Fruit fly (Drosophila melanogaster) whole organism, prepupa: ENCODE results near the gene pim.

ENCODE experiments used
- Blimp-1 ChIP-seq: fragments of 200-800 bp; sonication (Bioruptor generic); optimal IDR thresholded peaks from 3 replicates; lab custom pipeline; 2017; ENCODE audit warnings: missing biosample characterization, missing genetic modification characterization, mild to moderate bottlenecking, moderate library complexity, missing genetic modification reagents
- CG10631 ChIP-seq: fragments of 200-800 bp; sonication (Bioruptor generic); optimal IDR thresholded peaks from 2 replicates; lab custom pipeline; 2016; ENCODE audit warnings: missing biosample characterization, missing genetic modification characterization
- CG10669 ChIP-seq: fragments of 200-800 bp; sonication (Bioruptor generic); optimal IDR thresholded peaks from 3 replicates; lab custom pipeline; 2018; ENCODE audit warnings: missing biosample characterization, mild to moderate bottlenecking, missing genetic modification characterization, moderate library complexity
- CG11294 ChIP-seq: fragments of 200-800 bp; sonication (Bioruptor generic); IDR thresholded peaks from 2 replicates; pipeline ENCODE4 v1.3.6; 2022; ENCODE audit warnings: missing biosample characterization, missing genetic modification characterization
- CG11902 ChIP-seq: fragments of 200-800 bp; sonication (Bioruptor generic); optimal IDR thresholded peaks from 3 replicates; lab custom pipeline; 2016; ENCODE audit warnings: missing biosample characterization, missing genetic modification characterization
- CG15336 ChIP-seq: fragments of 200-800 bp; sonication (Bioruptor generic); IDR thresholded peaks from 2 replicates; pipeline ENCODE4 v1.3.6; 2022; ENCODE audit warnings: missing biosample characterization, missing genetic modification characterization
- CG1621 ChIP-seq: fragments of 200-800 bp; sonication (Bioruptor generic); optimal IDR thresholded peaks from 3 replicates; lab custom pipeline; 2018; ENCODE audit warnings: missing biosample characterization, mild to moderate bottlenecking, missing genetic modification characterization
- CG3032 ChIP-seq: fragments of 200-800 bp; optimal IDR thresholded peaks from 2 replicates; lab custom pipeline; 2019; ENCODE audit warnings: missing biosample characterization, mild to moderate bottlenecking, missing genetic modification characterization, moderate library complexity
- CG34406 ChIP-seq: fragments of 200-800 bp; sonication (Bioruptor generic); optimal IDR thresholded peaks from 3 replicates; lab custom pipeline; 2016; ENCODE audit warnings: missing biosample characterization, missing genetic modification characterization
- CG3919 ChIP-seq: fragments of 200-800 bp; sonication (Bioruptor generic); optimal IDR thresholded peaks from 3 replicates; lab custom pipeline; 2016; ENCODE audit warnings: missing biosample characterization, missing genetic modification characterization
- CG4318 ChIP-seq: fragments of 200-800 bp; sonication (Bioruptor generic); optimal IDR thresholded peaks from 3 replicates; lab custom pipeline; 2017; ENCODE audit warnings: missing biosample characterization, mild to moderate bottlenecking, missing genetic modification characterization
- CG6792 ChIP-seq: fragments of 200-800 bp; sonication (Bioruptor generic); optimal IDR thresholded peaks from 3 replicates; lab custom pipeline; 2016; ENCODE audit warnings: missing biosample characterization, missing genetic modification characterization
- CG6808 ChIP-seq: fragments of 200-800 bp; sonication (Bioruptor generic); optimal IDR thresholded peaks from 3 replicates; lab custom pipeline; 2017; ENCODE audit warnings: missing biosample characterization, missing genetic modification characterization, mild to moderate bottlenecking, moderate library complexity, missing genetic modification reagents
- CG6854 ChIP-seq: fragments of 200-800 bp; sonication (Bioruptor generic); optimal IDR thresholded peaks from 2 replicates; lab custom pipeline; 2017; ENCODE audit warnings: missing biosample characterization, mild to moderate bottlenecking, missing genetic modification characterization
- CG7368 ChIP-seq: fragments of 200-800 bp; sonication (Bioruptor generic); optimal IDR thresholded peaks from 3 replicates; lab custom pipeline; 2016; ENCODE audit warnings: missing biosample characterization, missing genetic modification characterization
- CG8319 ChIP-seq: fragments of 200-800 bp; sonication (Bioruptor generic); optimal IDR thresholded peaks from 3 replicates; lab custom pipeline; 2016; ENCODE audit warnings: missing biosample characterization, missing genetic modification characterization
- CG8632 ChIP-seq: fragments of 200-800 bp; sonication (Bioruptor generic); optimal IDR thresholded peaks from 3 replicates; lab custom pipeline; 2016; ENCODE audit warnings: missing biosample characterization, missing genetic modification characterization
- CG9139 ChIP-seq: fragments of 200-800 bp; sonication (Bioruptor generic); optimal IDR thresholded peaks from 3 replicates; lab custom pipeline; 2017; ENCODE audit warnings: missing biosample characterization, mild to moderate bottlenecking, missing genetic modification characterization
- Eip75B ChIP-seq: fragments of 200-800 bp; sonication (Bioruptor generic); optimal IDR thresholded peaks from 3 replicates; lab custom pipeline; 2016; ENCODE audit warnings: missing biosample characterization, missing genetic modification characterization
- Eip78C ChIP-seq: fragments of 200-800 bp; sonication (Bioruptor generic); peaks from one replicate; lab custom pipeline; 2016; ENCODE audit warnings: missing biosample characterization, missing genetic modification characterization
- Eip93F ChIP-seq: fragments of 200-800 bp; sonication (Bioruptor generic); optimal IDR thresholded peaks from 2 replicates; lab custom pipeline; 2016; ENCODE audit warnings: missing biosample characterization, mild to moderate bottlenecking, missing genetic modification characterization
- Ets21C ChIP-seq: fragments of 200-800 bp; sonication (Bioruptor generic); optimal IDR thresholded peaks from 3 replicates; lab custom pipeline; 2016; ENCODE audit warnings: missing biosample characterization, missing genetic modification characterization
- Ets96B ChIP-seq: fragments of 200-800 bp; optimal IDR thresholded peaks from 2 replicates; lab custom pipeline; 2019; ENCODE audit warnings: missing biosample characterization, mild to moderate bottlenecking, missing genetic modification characterization, moderate library complexity
- Gug ChIP-seq: fragments of 200-800 bp; sonication (Bioruptor generic); IDR thresholded peaks from 2 replicates; pipeline ENCODE4 v1.3.6; 2022; ENCODE audit warnings: missing biosample characterization, missing genetic modification characterization
- Hr38 ChIP-seq: sonication (Bioruptor generic); optimal IDR thresholded peaks from 2 replicates; lab custom pipeline; 2016; ENCODE audit warnings: missing biosample characterization, missing genetic modification characterization
- Hr39 ChIP-seq: fragments of 200-800 bp; sonication (Bioruptor generic); optimal IDR thresholded peaks from 2 replicates; lab custom pipeline; 2016; ENCODE audit warnings: missing biosample characterization, missing genetic modification characterization
- Hr4 ChIP-seq: fragments of 200-800 bp; sonication (Bioruptor generic); optimal IDR thresholded peaks from 3 replicates; lab custom pipeline; 2016; ENCODE audit warnings: missing biosample characterization, missing genetic modification characterization
- Lpt ChIP-seq: fragments of 200-800 bp; sonication (Bioruptor generic); optimal IDR thresholded peaks from 3 replicates; lab custom pipeline; 2016; ENCODE audit warnings: missing biosample characterization, missing genetic modification characterization
- Met ChIP-seq: fragments of 200-800 bp; sonication (Bioruptor generic); optimal IDR thresholded peaks from 3 replicates; lab custom pipeline; 2016; ENCODE audit warnings: missing biosample characterization, missing genetic modification characterization
- OdsH ChIP-seq: fragments of 200-800 bp; sonication (Bioruptor generic); optimal IDR thresholded peaks from 3 replicates; lab custom pipeline; 2016; ENCODE audit warnings: missing biosample characterization, missing genetic modification characterization
- Sox102F ChIP-seq: fragments of 200-800 bp; sonication (Bioruptor generic); optimal IDR thresholded peaks from 2 replicates; lab custom pipeline; 2016; ENCODE audit warnings: missing biosample characterization, mild to moderate bottlenecking, missing genetic modification characterization
- Sox14 ChIP-seq: fragments of 200-800 bp; sonication (Bioruptor generic); optimal IDR thresholded peaks from 3 replicates; lab custom pipeline; 2016; ENCODE audit warnings: missing biosample characterization, missing genetic modification characterization
- Sox15 ChIP-seq: fragments of 200-800 bp; sonication (Bioruptor generic); optimal IDR thresholded peaks from 3 replicates; lab custom pipeline; 2016; ENCODE audit warnings: missing biosample characterization, missing genetic modification characterization
- achi ChIP-seq: fragments of 200-800 bp; sonication (Bioruptor generic); optimal IDR thresholded peaks from 3 replicates; lab custom pipeline; 2016; ENCODE audit warnings: missing biosample characterization, missing genetic modification characterization
- acj6 ChIP-seq: fragments of 200-800 bp; sonication (Bioruptor generic); optimal IDR thresholded peaks from 3 replicates; lab custom pipeline; 2016; ENCODE audit warnings: missing biosample characterization, missing genetic modification characterization
- cyc ChIP-seq: fragments of 200-800 bp; sonication (Bioruptor generic); optimal IDR thresholded peaks from 3 replicates; lab custom pipeline; 2016; ENCODE audit warnings: missing biosample characterization, missing genetic modification characterization
- dac ChIP-seq: fragments of 200-800 bp; sonication (Bioruptor generic); optimal IDR thresholded peaks from 2 replicates; lab custom pipeline; 2017; ENCODE audit warnings: missing biosample characterization, mild to moderate bottlenecking, missing genetic modification characterization
- dsx ChIP-seq: fragments of 200-800 bp; optimal IDR thresholded peaks from 3 replicates; lab custom pipeline; 2019; ENCODE audit warnings: missing biosample characterization, mild to moderate bottlenecking, missing genetic modification characterization, moderate library complexity; ENCODE audit not compliant: poor library complexity, severe bottlenecking
- esn ChIP-seq: fragments of 200-800 bp; sonication (Bioruptor generic); optimal IDR thresholded peaks from 2 replicates; lab custom pipeline; 2016; ENCODE audit warnings: missing biosample characterization, mild to moderate bottlenecking, missing genetic modification characterization, moderate library complexity
- fkh ChIP-seq: fragments of 200-800 bp; sonication (Bioruptor generic); optimal IDR thresholded peaks from 3 replicates; lab custom pipeline; 2017; ENCODE audit warnings: missing biosample characterization, mild to moderate bottlenecking, missing genetic modification characterization, moderate library complexity
- lz ChIP-seq: fragments of 200-800 bp; sonication (Bioruptor generic); optimal IDR thresholded peaks from 3 replicates; lab custom pipeline; 2016; ENCODE audit warnings: missing biosample characterization, missing genetic modification characterization
- net ChIP-seq: fragments of 200-800 bp; sonication (Bioruptor generic); optimal IDR thresholded peaks from 3 replicates; lab custom pipeline; 2016; ENCODE audit warnings: missing biosample characterization, missing genetic modification characterization
- pdm3 ChIP-seq: fragments of 200-800 bp; sonication (Bioruptor generic); optimal IDR thresholded peaks from 3 replicates; lab custom pipeline; 2016; ENCODE audit warnings: missing biosample characterization, missing genetic modification characterization
- salr ChIP-seq, 2 experiments: fragments of 200-800 bp; sonication (Bioruptor generic); optimal IDR thresholded peaks; 3 replicates each; lab custom pipeline; 2016 to 2018; ENCODE audit warnings: missing biosample characterization in 2 of 2, missing genetic modification characterization in 2 of 2, mild to moderate bottlenecking in 1 of 2
- spab ChIP-seq: fragments of 200-800 bp; sonication (Bioruptor generic); optimal IDR thresholded peaks from 2 replicates; lab custom pipeline; 2017; ENCODE audit warnings: missing biosample characterization, mild to moderate bottlenecking, missing genetic modification characterization, missing genetic modification reagents
- ss ChIP-seq, 2 experiments: fragments of 200-800 bp; sonication (Bioruptor generic); optimal IDR thresholded peaks; 2 replicates in 1 of 2; 3 replicates in 1 of 2; lab custom pipeline; 2017 to 2018; ENCODE audit warnings: mild to moderate bottlenecking in 2 of 2, missing biosample characterization in 2 of 2, missing genetic modification characterization in 2 of 2, moderate library complexity in 1 of 2
- svp ChIP-seq: fragments of 200-800 bp; sonication (Bioruptor generic); peaks from one replicate; lab custom pipeline; 2016; ENCODE audit warnings: missing biosample characterization, missing genetic modification characterization
- topi ChIP-seq: fragments of 200-800 bp; sonication (Bioruptor generic); optimal IDR thresholded peaks from 3 replicates; lab custom pipeline; 2016; ENCODE audit warnings: missing biosample characterization, missing genetic modification characterization
- vri ChIP-seq: fragments of 200-800 bp; sonication (Bioruptor generic); optimal IDR thresholded peaks from 3 replicates; lab custom pipeline; 2016; ENCODE audit warnings: missing biosample characterization, mild to moderate bottlenecking, missing genetic modification characterization

Gene pim

DNA sequence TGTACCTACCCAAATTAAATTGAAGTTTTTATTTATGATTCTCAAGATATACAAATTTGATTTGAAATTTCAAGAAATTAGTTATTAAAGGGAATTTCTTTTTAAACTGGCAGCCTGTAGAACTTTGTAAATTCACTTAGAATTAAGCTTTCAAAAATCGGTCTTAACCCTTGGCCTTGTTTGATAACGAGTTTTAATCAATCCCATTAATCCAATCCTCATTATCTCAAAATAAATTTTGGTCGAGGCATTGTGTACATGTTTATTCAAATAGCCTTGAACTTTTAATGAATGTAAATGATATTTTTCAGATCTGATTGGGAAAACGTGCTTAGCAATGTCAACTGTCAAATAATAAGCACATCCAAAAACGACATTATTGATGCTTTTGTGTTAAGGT lies 22.9 kb upstream of the pim start:
- no peak for TF ChIP-seq Eip93F
- TF ChIP-seq OdsH: no peak
- no peak for TF ChIP-seq CG11902 (GFP tag; lab: Kevin White, UChicago)
- TF ChIP-seq svp (GFP tag; lab: Kevin White, UChicago): peak; percentile 71
- TF ChIP-seq Ets21C (GFP tag; lab: Kevin White, UChicago): no peak
- TF ChIP-seq topi (GFP tag; lab: Kevin White, UChicago): no peak
- no peak for TF ChIP-seq net (GFP tag; lab: Kevin White, UChicago)
- TF ChIP-seq CG11294 (GFP tag; lab: Robert Waterston, UW): no peak
- TF ChIP-seq Lpt (GFP tag; lab: Kevin White, UChicago): no peak
- peak; percentile 24 for TF ChIP-seq Eip78C
- TF ChIP-seq Ets96B (tag; lab: Kevin White, UChicago): no peak
- TF ChIP-seq CG4318: no peak
- no peak for TF ChIP-seq spab (GFP tag; lab: Kevin White, UChicago)
- TF ChIP-seq Sox102F (GFP tag; lab: Kevin White, UChicago): no peak
- no peak for TF ChIP-seq vri (GFP tag; lab: Kevin White, UChicago)

DNA sequence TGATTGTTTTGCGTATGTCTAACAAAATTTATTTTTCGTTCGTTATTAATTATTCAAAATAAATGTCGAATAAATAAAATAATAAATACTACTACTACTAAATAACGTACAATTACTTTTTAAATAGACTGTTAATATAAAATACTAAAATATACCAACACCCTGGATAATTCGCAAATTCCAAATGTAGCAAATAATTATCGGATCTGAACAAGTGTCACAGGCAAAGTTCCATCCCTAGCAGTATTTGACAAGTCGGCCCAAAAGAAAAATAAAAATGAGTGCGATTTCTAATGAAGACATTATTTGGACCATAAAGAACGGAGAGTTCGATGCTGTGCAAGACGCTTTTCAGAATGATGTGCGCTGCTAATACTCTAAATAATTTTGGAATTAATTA lies 21.4 kb upstream of the pim start, which contains the start of gene CG31715:
CG31715 (plus strand) TSS at position 212 of the 400 bp plus-strand sequence.
- TF ChIP-seq Blimp-1 (GFP tag; lab: Kevin White, UChicago) (no peak), acj6 (GFP tag; lab: Kevin White, UChicago) (peak; percentile 3), dsx (GFP tag; lab: Kevin White, UChicago) (peak; percentile 27), CG7368 (GFP tag; lab: Kevin White, UChicago) (no peak), Eip93F (peak; percentile 17), CG11294 (GFP tag; lab: Robert Waterston, UW) (no peak), fkh (no peak), Ets21C (GFP tag; lab: Kevin White, UChicago) (no peak), achi (peak; percentile 95), Eip75B (GFP tag; lab: Kevin White, UChicago) (peak; percentile 38), CG6792 (GFP tag; lab: Kevin White, UChicago) (no peak), lz (no peak), Eip78C (no peak), Hr39 (GFP tag; lab: Kevin White, UChicago) (no peak), CG34406 (GFP tag; lab: Kevin White, UChicago) (no peak), cyc (GFP tag; lab: Kevin White, UChicago) (no peak), CG10631 (GFP tag; lab: Kevin White, UChicago) (peak; percentile 10), CG8632 (GFP tag; lab: Kevin White, UChicago) (peak; percentile 25), CG6808 (GFP tag; lab: Kevin White, UChicago) (no peak), dac (GFP tag; lab: Kevin White, UChicago) (no peak), spab (GFP tag; lab: Kevin White, UChicago) (no peak), CG10669 (GFP tag; lab: Kevin White, UChicago) (no peak), CG15336 (GFP tag; lab: Robert Waterston, UW) (no peak; the same call in 1 of the 2 replicates), CG11902 (GFP tag; lab: Kevin White, UChicago) (no peak), Sox15 (GFP tag; lab: Kevin White, UChicago) (no peak), Gug (no peak), Sox14 (peak; percentile 3), topi (GFP tag; lab: Kevin White, UChicago) (no peak), Sox102F (GFP tag; lab: Kevin White, UChicago) (peak; percentile 50), Hr4 (GFP tag; lab: Kevin White, UChicago) (peak; percentile 16), ss (GFP tag; optimal IDR thresholded peaks at IDR 0.05; lab: Kevin White, UChicago) (no peak), CG8319 (no peak), CG3032 (no peak), CG6854 (GFP tag; lab: Kevin White, UChicago) (no peak), CG3919 (no peak), esn (GFP tag; lab: Kevin White, UChicago) (peak; percentile 29), OdsH (no peak), CG9139 (GFP tag; lab: Kevin White, UChicago) (no peak), Hr38 (GFP tag; lab: Kevin White, UChicago) (no peak), CG1621 (tag; lab: Kevin White, UChicago) (no peak), svp (GFP tag; lab: Kevin White, UChicago) (peak; percentile 58), Ets96B (tag; lab: Kevin White, UChicago) (peak; percentile 26), CG4318 (no peak), pdm3 (GFP tag; lab: Kevin White, UChicago) (peak; percentile 23), salr (GFP tag; optimal IDR thresholded peaks at IDR 0.05; lab: Kevin White, UChicago) (no peak), Met (GFP tag; lab: Kevin White, UChicago) (peak; percentile 13)
